Worm (Caenorhabditis elegans) whole organism, mixed stage, embryonic: ENCODE data around the gene srd-2.
A peak's percentile ranks its signal among the peaks of the same experiment; 100 is the strongest.

ENCODE experiments used
- blmp-1 ChIP-seq: fragments of 150-350 bp; optimal IDR thresholded peaks from 2 replicates; lab custom pipeline; 2014; ENCODE audit warnings: missing biosample characterization, missing genetic modification characterization
- elt-3 ChIP-seq: fragments of 150-350 bp; optimal IDR thresholded peaks from 2 replicates; lab custom pipeline; 2014; ENCODE audit warnings: missing biosample characterization, missing genetic modification characterization
- flh-1 ChIP-seq: fragments of 200-800 bp; sonication (Bioruptor generic); optimal IDR thresholded peaks from 2 replicates; lab custom pipeline; 2018; ENCODE audit warnings: mild to moderate bottlenecking, missing genetic modification characterization, moderate library complexity, missing compliant biosample characterization
- lsy-2 ChIP-seq: fragments of 150-350 bp; optimal IDR thresholded peaks from 2 replicates; lab custom pipeline; 2014; ENCODE audit warnings: missing biosample characterization, missing genetic modification characterization
- mls-2 ChIP-seq: sonication (generic microtip); optimal IDR thresholded peaks from 2 replicates; lab custom pipeline; 2016; ENCODE audit warnings: mild to moderate bottlenecking, missing genetic modification characterization, moderate library complexity, missing compliant biosample characterization
- nhr-76 ChIP-seq: sonication (generic microtip); optimal IDR thresholded peaks from 2 replicates; lab custom pipeline; 2017; ENCODE audit warnings: missing biosample characterization, missing genetic modification characterization
- pha-4 ChIP-seq: fragments of 150-350 bp; optimal IDR thresholded peaks from 2 replicates; lab custom pipeline; 2018; ENCODE audit warnings: missing biosample characterization, missing genetic modification reagents, missing genetic modification characterization
- sptf-1 ChIP-seq: sonication (generic microtip); optimal IDR thresholded peaks from 2 replicates; lab custom pipeline; 2017; ENCODE audit warnings: mild to moderate bottlenecking, missing genetic modification characterization, moderate library complexity, missing compliant biosample characterization
- zip-8 ChIP-seq: fragments of 150-350 bp; optimal IDR thresholded peaks from 2 replicates; lab custom pipeline; 2014; ENCODE audit warnings: missing biosample characterization, missing genetic modification characterization

- TF ChIP-seq blmp-1 (no peak), pha-4 (tag; lab: Kevin White, UChicago) (peak; percentile 36), mls-2 (tag; lab: Kevin White, UChicago) (peak; percentile 91), sptf-1 (tag; lab: Kevin White, UChicago) (peak; percentile 92), zip-8 (tag; lab: Kevin White, UChicago) (no peak), elt-3 (tag; lab: Kevin White, UChicago) (no peak), flh-1 (no peak), nhr-76 (tag; lab: Kevin White, UChicago) (no peak), lsy-2 (tag; lab: Kevin White, UChicago) (peak; percentile 74)
Measured at ce11 chrII:10168905-10169782, 18.6 kb downstream of the srd-2 start, which contains the start of gene daf-19.
